Worm (Caenorhabditis elegans) whole organism, L2 larva: ENCODE data around the gene cky-1.

Experiments
- aly-2 ChIP-seq: fragments of 150-350 bp; optimal IDR thresholded peaks from 2 replicates; lab custom pipeline; 2014; ENCODE audit warnings: missing biosample characterization, missing genetic modification characterization
- fos-1 ChIP-seq: fragments of 150-350 bp; optimal IDR thresholded peaks from 2 replicates; lab custom pipeline; 2014; ENCODE audit warnings: missing biosample characterization, missing genetic modification characterization
- lin-13 ChIP-seq: fragments of 150-350 bp; optimal IDR thresholded peaks from 2 replicates; lab custom pipeline; 2014; ENCODE audit warnings: missing biosample characterization, missing genetic modification reagents, missing genetic modification characterization
- nhr-10 ChIP-seq: sonication (generic microtip); optimal IDR thresholded peaks from 2 replicates; lab custom pipeline; 2017; ENCODE audit warnings: missing biosample characterization, missing genetic modification characterization
- nhr-12 ChIP-seq: fragments of 150-350 bp; optimal IDR thresholded peaks from 2 replicates; lab custom pipeline; 2014; ENCODE audit warnings: missing biosample characterization, missing genetic modification characterization
- nhr-237 ChIP-seq: fragments of 150-350 bp; optimal IDR thresholded peaks from 2 replicates; lab custom pipeline; 2014; ENCODE audit warnings: missing biosample characterization, missing genetic modification characterization
- peb-1 ChIP-seq: fragments of 150-350 bp; optimal IDR thresholded peaks from 2 replicates; lab custom pipeline; 2014; ENCODE audit warnings: missing biosample characterization, missing genetic modification characterization
- skn-1 ChIP-seq: sonication (generic microtip); optimal IDR thresholded peaks from 2 replicates; lab custom pipeline; 2017; ENCODE audit warnings: missing biosample characterization, missing genetic modification characterization
- unc-55 ChIP-seq: fragments of 150-350 bp; sonication (generic microtip); optimal IDR thresholded peaks from 3 replicates; lab custom pipeline; 2014; ENCODE audit warnings: missing biosample characterization, missing genetic modification reagents, missing genetic modification characterization
- unc-62 ChIP-seq: fragments of 150-350 bp; optimal IDR thresholded peaks from 2 replicates; lab custom pipeline; 2014; ENCODE audit warnings: missing biosample characterization, missing genetic modification reagents, missing genetic modification characterization
- ztf-11 ChIP-seq: sonication (generic microtip); optimal IDR thresholded peaks from 2 replicates; lab custom pipeline; 2017; ENCODE audit warnings: missing biosample characterization, missing genetic modification characterization
- ztf-4 ChIP-seq: fragments of 150-350 bp; optimal IDR thresholded peaks from 2 replicates; lab custom pipeline; 2014; ENCODE audit warnings: missing biosample characterization, missing genetic modification characterization

DNA sequence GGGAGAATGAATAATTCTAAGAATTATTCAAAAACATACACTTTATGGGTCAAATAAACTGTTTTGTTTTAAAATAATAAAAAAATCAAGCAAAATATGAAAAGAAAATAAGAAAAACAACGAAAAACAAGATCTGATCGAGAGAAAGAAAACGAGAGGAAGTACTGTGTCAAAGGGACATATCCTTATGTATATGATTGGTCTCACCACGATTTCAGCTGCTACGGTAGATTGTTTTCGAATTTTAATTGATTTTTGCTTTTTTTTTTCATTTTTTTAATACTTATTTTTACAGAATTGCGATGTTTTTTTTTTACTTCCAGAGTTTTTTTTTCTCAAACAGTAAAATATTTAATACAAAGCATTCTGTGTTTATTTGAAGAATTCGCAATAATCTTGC lies 39.7 kb upstream of the cky-1 start:
- TF ChIP-seq unc-62: no peak
- TF ChIP-seq nhr-237 (tag; lab: Kevin White, UChicago): no peak
- no peak for TF ChIP-seq ztf-4
- no peak for TF ChIP-seq skn-1 (tag; lab: Kevin White, UChicago)
- TF ChIP-seq nhr-12: no peak
- TF ChIP-seq peb-1: no peak
- no peak for TF ChIP-seq unc-55 (GFP tag; lab: Kevin White, UChicago)
- TF ChIP-seq aly-2 (tag; lab: Kevin White, UChicago): no peak
- TF ChIP-seq fos-1 (tag; lab: Kevin White, UChicago): no peak
- no peak for TF ChIP-seq ztf-11
- no peak for TF ChIP-seq lin-13 (GFP tag; lab: Kevin White, UChicago)
- no peak for TF ChIP-seq nhr-10
